Worm (Caenorhabditis elegans) whole organism, young adult: ENCODE data around the gene hpl-2.

ENCODE experiments used
- B0035.1 ChIP-seq: sonication (generic microtip); optimal IDR thresholded peaks from 2 replicates; lab custom pipeline; 2016; ENCODE audit warnings: missing genetic modification characterization, mild to moderate bottlenecking, missing compliant biosample characterization, missing genotype, missing genetic modification reagents
- B0336.3 ChIP-seq: fragments of 200-800 bp; sonication (Bioruptor generic); IDR thresholded peaks from 2 replicates; pipeline ENCODE4 v1.3.6; 2022; ENCODE audit warnings: missing genetic modification characterization, missing compliant biosample characterization
- D2030.7 ChIP-seq: fragments of 200-800 bp; sonication (Bioruptor generic); IDR thresholded peaks from 2 replicates; pipeline ENCODE4 v1.3.6; 2022; ENCODE audit warnings: missing genetic modification reagents, missing genetic modification characterization, missing compliant biosample characterization
- F22D6.2 ChIP-seq: sonication (generic microtip); optimal IDR thresholded peaks from 2 replicates; lab custom pipeline; 2016; ENCODE audit warnings: mild to moderate bottlenecking, missing genetic modification characterization, missing compliant biosample characterization
- F39B2.1 ChIP-seq: fragments of 200-800 bp; sonication (Bioruptor generic); IDR thresholded peaks from 2 replicates; pipeline ENCODE4 v1.3.6; 2022; ENCODE audit warnings: missing genetic modification reagents, missing genetic modification characterization, missing compliant biosample characterization
- F57A8.1 ChIP-seq: fragments of 200-800 bp; sonication (Bioruptor generic); optimal IDR thresholded peaks from 2 replicates; lab custom pipeline; 2018; ENCODE audit warnings: mild to moderate bottlenecking, missing genetic modification characterization, moderate library complexity, missing compliant biosample characterization
- K12H6.12 ChIP-seq: fragments of 200-800 bp; sonication (Bioruptor generic); optimal IDR thresholded peaks from 2 replicates; lab custom pipeline; 2018; ENCODE audit warnings: mild to moderate bottlenecking, missing genetic modification characterization, missing compliant biosample characterization
- Y53F4B.3 ChIP-seq: fragments of 200-800 bp; sonication (Bioruptor generic); IDR thresholded peaks from 2 replicates; pipeline ENCODE4 v1.3.6; 2022; ENCODE audit warnings: missing genetic modification reagents, missing genetic modification characterization, missing compliant biosample characterization
- Y53G8AR.9 ChIP-seq: fragments of 200-800 bp; sonication (Bioruptor generic); conservative IDR thresholded peaks from 2 replicates; pipeline ENCODE4 v1.3.6; 2022; ENCODE audit warnings: missing genetic modification reagents, missing genetic modification characterization, missing compliant biosample characterization
- Y56A3A.18 ChIP-seq: fragments of 200-800 bp; sonication (Bioruptor generic); IDR thresholded peaks from 2 replicates; pipeline ENCODE4 v1.3.6; 2022; ENCODE audit warnings: missing genetic modification reagents, missing genetic modification characterization, missing compliant biosample characterization
- Y79H2A.3 ChIP-seq: fragments of 200-800 bp; sonication (Bioruptor generic); conservative IDR thresholded peaks from 2 replicates; pipeline ENCODE4 v1.3.6; 2022; ENCODE audit warnings: missing genetic modification reagents, missing genetic modification characterization, missing compliant biosample characterization
- Y95B8A.8 ChIP-seq: fragments of 200-800 bp; sonication (Bioruptor generic); IDR thresholded peaks from 2 replicates; pipeline ENCODE4 v1.3.6; 2022; ENCODE audit warnings: missing genetic modification reagents, missing genetic modification characterization, missing compliant biosample characterization
- atf-7 ChIP-seq: sonication (generic microtip); optimal IDR thresholded peaks from 2 replicates; lab custom pipeline; 2017; ENCODE audit warnings: mild to moderate bottlenecking, missing genetic modification characterization, missing compliant biosample characterization
- attf-3 ChIP-seq: fragments of 200-800 bp; sonication (Bioruptor generic); conservative IDR thresholded peaks from 2 replicates; pipeline ENCODE4 v1.3.6; 2022; ENCODE audit warnings: missing genetic modification reagents, missing genetic modification characterization, missing compliant biosample characterization
- ceh-27 ChIP-seq: fragments of 200-800 bp; sonication (Bioruptor generic); optimal IDR thresholded peaks from 2 replicates; lab custom pipeline; 2018; ENCODE audit warnings: mild to moderate bottlenecking, missing genetic modification characterization, moderate library complexity, missing compliant biosample characterization
- ceh-79 ChIP-seq: sonication (generic microtip); optimal IDR thresholded peaks from 2 replicates; lab custom pipeline; 2017; ENCODE audit warnings: mild to moderate bottlenecking, missing genetic modification characterization, missing compliant biosample characterization
- chd-7 ChIP-seq: sonication (generic microtip); optimal IDR thresholded peaks from 2 replicates; lab custom pipeline; 2016; ENCODE audit warnings: mild to moderate bottlenecking, missing genetic modification characterization, moderate library complexity, missing compliant biosample characterization
- dpff-1 ChIP-seq: sonication (generic microtip); optimal IDR thresholded peaks from 2 replicates; lab custom pipeline; 2017; ENCODE audit warnings: mild to moderate bottlenecking, missing genetic modification characterization, missing compliant biosample characterization
- efl-1 ChIP-seq: fragments of 150-350 bp; optimal IDR thresholded peaks from 2 replicates; lab custom pipeline; 2014; ENCODE audit warnings: missing biosample characterization, missing genetic modification reagents, missing genetic modification characterization
- egl-18 ChIP-seq: fragments of 200-800 bp; sonication (Bioruptor generic); IDR thresholded peaks from 2 replicates; pipeline ENCODE4 v1.3.6; 2022; ENCODE audit warnings: missing genetic modification reagents, missing genetic modification characterization, missing compliant biosample characterization
- gei-17 ChIP-seq: fragments of 200-800 bp; sonication (Bioruptor generic); optimal IDR thresholded peaks from 2 replicates; lab custom pipeline; 2018; ENCODE audit warnings: mild to moderate bottlenecking, missing genetic modification characterization, missing compliant biosample characterization
- him-1 ChIP-seq: sonication (generic microtip); optimal IDR thresholded peaks from 2 replicates; lab custom pipeline; 2016; ENCODE audit warnings: missing genotype, missing genetic modification reagents, missing genetic modification characterization, missing compliant biosample characterization
- lag-1 ChIP-seq: fragments of 200-800 bp; sonication (Bioruptor generic); IDR thresholded peaks from 2 replicates; pipeline ENCODE4 v1.3.6; 2022; ENCODE audit warnings: missing genetic modification reagents, missing genetic modification characterization, missing compliant biosample characterization
- let-607 ChIP-seq, 2 experiments: fragments of 200-800 bp in 1 of 2; sonication (Bioruptor generic) in 1 of 2; sonication (generic microtip) in 1 of 2; optimal IDR thresholded peaks; 2 replicates each; lab custom pipeline; 2016 to 2018; ENCODE audit warnings: mild to moderate bottlenecking in 2 of 2, missing compliant biosample characterization in 2 of 2, missing genetic modification characterization in 2 of 2, moderate library complexity in 2 of 2, missing genotype in 1 of 2
- lin-26 ChIP-seq: fragments of 200-800 bp; sonication (Bioruptor generic); IDR thresholded peaks from 2 replicates; pipeline ENCODE4 v1.3.6; 2022; ENCODE audit warnings: missing genetic modification reagents, missing genetic modification characterization, missing compliant biosample characterization
- lin-35 ChIP-seq, 3 experiments: fragments of 150-350 bp in 2 of 3; sonication (generic microtip) in 1 of 3; optimal IDR thresholded peaks; 2 replicates each; lab custom pipeline; 2014 to 2018; ENCODE audit warnings: missing biosample characterization in 3 of 3, missing genetic modification characterization in 3 of 3, missing genetic modification reagents in 3 of 3
- lin-54 ChIP-seq: fragments of 200-800 bp; sonication (Bioruptor generic); optimal IDR thresholded peaks from 2 replicates; lab custom pipeline; 2018; ENCODE audit warnings: mild to moderate bottlenecking, missing genetic modification characterization, missing compliant biosample characterization
- lir-1 ChIP-seq: fragments of 200-800 bp; sonication (Bioruptor generic); conservative IDR thresholded peaks from 2 replicates; pipeline ENCODE4 v1.3.6; 2022; ENCODE audit warnings: missing genetic modification reagents, missing genetic modification characterization, missing compliant biosample characterization
- lsy-27 ChIP-seq: sonication (generic microtip); optimal IDR thresholded peaks from 2 replicates; lab custom pipeline; 2017; ENCODE audit warnings: missing genetic modification characterization, mild to moderate bottlenecking, missing compliant biosample characterization, antibody characterized with exemption, missing genotype, borderline replicate concordance; ENCODE audit not compliant: insufficient read depth
- mes-4 ChIP-seq: sonication (generic microtip); optimal IDR thresholded peaks from 2 replicates; lab custom pipeline; 2016; ENCODE audit warnings: missing genotype, missing genetic modification characterization, missing compliant biosample characterization
- nfyb-1 ChIP-seq: fragments of 200-800 bp; sonication (Bioruptor generic); IDR thresholded peaks from 2 replicates; pipeline ENCODE4 v1.3.6; 2022; ENCODE audit warnings: missing genetic modification reagents, missing genetic modification characterization, missing compliant biosample characterization
- nhr-120 ChIP-seq: fragments of 200-800 bp; sonication (Bioruptor generic); IDR thresholded peaks from 2 replicates; pipeline ENCODE4 v1.3.6; 2022; ENCODE audit warnings: missing genetic modification characterization, missing compliant biosample characterization
- nhr-27 ChIP-seq: fragments of 200-800 bp; sonication (Bioruptor generic); optimal IDR thresholded peaks from 2 replicates; lab custom pipeline; 2018; ENCODE audit warnings: mild to moderate bottlenecking, missing genetic modification characterization, moderate library complexity, missing compliant biosample characterization
- nhr-80 ChIP-seq: sonication (generic microtip); optimal IDR thresholded peaks from 2 replicates; lab custom pipeline; 2016; ENCODE audit warnings: missing genetic modification characterization, missing compliant biosample characterization
- rec-8 ChIP-seq, 2 experiments: sonication (generic microtip); optimal IDR thresholded peaks; 2 replicates each; lab custom pipeline; 2016; ENCODE audit warnings: mild to moderate bottlenecking in 2 of 2, missing genetic modification characterization in 2 of 2, missing genetic modification reagents in 2 of 2, missing genotype in 2 of 2, missing biosample characterization in 1 of 2, missing compliant biosample characterization in 1 of 2, moderate library complexity in 1 of 2
- sea-2 ChIP-seq: fragments of 200-800 bp; sonication (Bioruptor generic); IDR thresholded peaks from 2 replicates; pipeline ENCODE4 v1.3.6; 2022; ENCODE audit warnings: missing genetic modification characterization, missing compliant biosample characterization
- snpc-1.3 ChIP-seq: sonication (generic microtip); optimal IDR thresholded peaks from 2 replicates; lab custom pipeline; 2017; ENCODE audit warnings: missing genetic modification characterization, mild to moderate bottlenecking, missing compliant biosample characterization, antibody characterized with exemption, moderate library complexity, missing genotype, missing genetic modification reagents; ENCODE audit not compliant: insufficient read depth
- snpc-3.4 ChIP-seq: sonication (generic microtip); optimal IDR thresholded peaks from 2 replicates; lab custom pipeline; 2017; ENCODE audit warnings: missing genetic modification characterization, mild to moderate bottlenecking, missing compliant biosample characterization, antibody characterized with exemption, moderate library complexity, missing genotype, missing genetic modification reagents
- somi-1 ChIP-seq: fragments of 200-800 bp; sonication (Bioruptor generic); optimal IDR thresholded peaks from 2 replicates; lab custom pipeline; 2018; ENCODE audit warnings: mild to moderate bottlenecking, missing genetic modification characterization, missing compliant biosample characterization
- tbp1 ChIP-seq: fragments of 200-800 bp; sonication (Bioruptor generic); optimal IDR thresholded peaks from 2 replicates; lab custom pipeline; 2018; ENCODE audit warnings: mild to moderate bottlenecking, missing genetic modification characterization, missing compliant biosample characterization
- tbx-9 ChIP-seq: sonication (generic microtip); optimal IDR thresholded peaks from 2 replicates; lab custom pipeline; 2016; ENCODE audit warnings: borderline replicate concordance, missing genetic modification characterization, inconsistent platforms, missing compliant biosample characterization
- unc-62 ChIP-seq: fragments of 150-350 bp; optimal IDR thresholded peaks from 2 replicates; lab custom pipeline; 2014; ENCODE audit warnings: missing biosample characterization, missing genetic modification reagents, missing genetic modification characterization
- xnd-1 ChIP-seq: sonication (generic microtip); optimal IDR thresholded peaks from 2 replicates; lab custom pipeline; 2016; ENCODE audit warnings: missing genotype, missing genetic modification reagents, missing genetic modification characterization, missing compliant biosample characterization
- ztf-26 ChIP-seq: sonication (generic microtip); optimal IDR thresholded peaks from 2 replicates; lab custom pipeline; 2017; ENCODE audit warnings: missing genetic modification characterization, missing compliant biosample characterization
- ztf-3 ChIP-seq: fragments of 200-800 bp; sonication (Bioruptor generic); optimal IDR thresholded peaks from 2 replicates; lab custom pipeline; 2018; ENCODE audit warnings: mild to moderate bottlenecking, missing genetic modification characterization, missing compliant biosample characterization

hpl-2 gene

ce11 chrIII:10759050-10760023, 4.0 kb upstream of the hpl-2 start, which contains the start of gene tasp-1 (continued):
- TF ChIP-seq gei-17 (peak; percentile 95), Y53F4B.3 (GFP tag; lab: Robert Waterston, UW) (peak; percentile 94), egl-18 (peak; percentile 100), B0336.3 (GFP tag; lab: Robert Waterston, UW) (peak; percentile 100), ceh-79 (tag; lab: Kevin White, UChicago) (peak; percentile 99), unc-62 (GFP tag; lab: Kevin White, UChicago) (peak; percentile 90), K12H6.12 (tag; lab: Kevin White, UChicago) (peak; percentile 100), dpff-1 (tag; lab: Kevin White, UChicago) (peak; percentile 98), sea-2 (GFP tag; lab: Robert Waterston, UW) (peak; percentile 100), xnd-1 (tag; lab: Kevin White, UChicago) (peak; percentile 77), nhr-27 (tag; lab: Kevin White, UChicago) (peak; percentile 98), nhr-120 (GFP tag; lab: Robert Waterston, UW) (peak; percentile 97), lag-1 (GFP tag; lab: Robert Waterston, UW) (peak; percentile 95), Y95B8A.8 (peak; percentile 100), lin-54 (GFP tag; lab: Kevin White, UChicago) (peak; percentile 100), Y79H2A.3 (GFP tag; lab: Robert Waterston, UW) (peak; percentile 100), nfyb-1 (GFP tag; lab: Robert Waterston, UW) (peak; percentile 100), ztf-26 (tag; lab: Kevin White, UChicago) (peak; percentile 100), nhr-80 (tag; lab: Kevin White, UChicago) (peak; percentile 100), tbx-9 (tag; lab: Kevin White, UChicago) (peak; percentile 89), ceh-27 (GFP tag; lab: Kevin White, UChicago) (peak; percentile 100), Y56A3A.18 (GFP tag; lab: Robert Waterston, UW) (peak; percentile 98), snpc-3.4 (tag; lab: Kevin White, UChicago) (peak; percentile 95), F22D6.2 (tag; lab: Kevin White, UChicago) (peak; percentile 96), rec-8 (tag; optimal IDR thresholded peaks at IDR 0.05; lab: Kevin White, UChicago) (peak; percentile 89 to 97), somi-1 (GFP tag; lab: Kevin White, UChicago) (peak; percentile 100), D2030.7 (GFP tag; lab: Robert Waterston, UW) (peak; percentile 98), lin-26 (GFP tag; lab: Robert Waterston, UW) (peak; percentile 99), B0035.1 (tag; lab: Kevin White, UChicago) (peak; percentile 97), lir-1 (GFP tag; lab: Robert Waterston, UW) (peak; percentile 100), tbp1 (GFP tag; lab: Kevin White, UChicago) (peak; percentile 84), lin-35 (GFP tag; optimal IDR thresholded peaks at IDR 0.05; lab: Kevin White, UChicago) (peak; percentile 96 to 100 (median 99)), chd-7 (tag; lab: Kevin White, UChicago) (peak; percentile 100), let-607 (tag; optimal IDR thresholded peaks at IDR 0.05; lab: Kevin White, UChicago) (peak; percentile 96 to 97), atf-7 (tag; lab: Kevin White, UChicago) (peak; percentile 100), attf-3 (peak; percentile 89), snpc-1.3 (tag; lab: Kevin White, UChicago) (peak; percentile 96), mes-4 (tag; lab: Kevin White, UChicago) (peak; percentile 17), F39B2.1 (GFP tag; lab: Robert Waterston, UW) (peak; percentile 85; the same call in 1 of the 2 replicates), him-1 (tag; lab: Kevin White, UChicago) (peak; percentile 90), ztf-3 (peak; percentile 99), lsy-27 (peak; percentile 68), Y53G8AR.9 (GFP tag; lab: Robert Waterston, UW) (peak; percentile 100), efl-1 (GFP tag; lab: Kevin White, UChicago) (peak; percentile 99), F57A8.1 (GFP tag; lab: Kevin White, UChicago) (no peak)
